Worm (Caenorhabditis elegans): ENCODE results near the gene gcy-25.
A peak's percentile ranks its signal among the peaks of the same experiment; 100 is the strongest.

DNA sequence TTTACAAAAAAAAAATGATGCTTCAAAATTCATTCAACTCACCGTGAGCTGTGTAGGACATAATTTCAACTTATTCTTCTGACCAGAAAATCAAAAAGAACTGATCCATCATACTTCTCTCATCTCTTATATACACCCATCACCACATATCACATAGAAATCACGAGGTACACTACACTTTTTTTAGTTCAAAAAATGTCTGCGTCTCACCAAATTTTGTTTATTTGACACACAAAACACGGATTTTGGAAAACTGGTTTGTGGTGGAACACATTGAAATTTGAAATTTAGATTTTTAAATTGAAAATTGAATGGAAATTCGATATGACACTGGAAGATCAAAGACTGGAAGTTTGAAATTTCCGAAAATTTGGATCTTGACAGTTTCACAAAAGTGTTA lies 28.4 kb downstream of the gcy-25 start, which contains the start of gene Y105C5B.5:
- TF ChIP-seq unc-130 (tag; optimal IDR thresholded peaks at IDR 0.05): no peak
- no peak for TF ChIP-seq skn-1 (tag; optimal IDR thresholded peaks at IDR 0.05)
- 0 out of 2 replicates have a peak, but pooled peaks have one; percentile 27 for TF ChIP-seq nhr-19 (GFP tag; conservative IDR thresholded peaks at IDR 0.05)
